Fruit fly (Drosophila melanogaster) Kc167 (cell line): ENCODE data around the gene aln.

Experiments used
- Sin3A ChIP-seq: fragments of >200 bp; optimal IDR thresholded peaks from 2 replicates; lab custom pipeline; 2018; ENCODE audit warnings: missing external identifiers
- psq ChIP-seq: fragments of >200 bp; optimal IDR thresholded peaks from 2 replicates; lab custom pipeline; 2017; ENCODE audit warnings: missing external identifiers
- ttk ChIP-seq: sonication (Bioruptor generic); optimal IDR thresholded peaks from 2 replicates; lab custom pipeline; 2017; ENCODE audit warnings: missing external identifiers

dm6 chr3L:1034190-1034886 is 40.6 kb downstream of the aln start, which contains the start of the genes CG9205 and trio:
- TF ChIP-seq Sin3A = no peak
- TF ChIP-seq ttk (lab: Kevin White, UChicago) = no peak
- no peak for TF ChIP-seq psq
